Worm (Caenorhabditis elegans) whole organism, L2 larva: ENCODE results near the gene F31D4.5.
A peak's percentile ranks its signal among the peaks of the same experiment; 100 is the strongest.

Experiments
- C34F6.9 ChIP-seq: fragments of 150-350 bp; optimal IDR thresholded peaks from 2 replicates; lab custom pipeline; 2014; ENCODE audit warnings: missing biosample characterization, missing genetic modification characterization
- F13H6.1 ChIP-seq: sonication (generic microtip); optimal IDR thresholded peaks from 2 replicates; lab custom pipeline; 2016; ENCODE audit warnings: missing genetic modification characterization, missing compliant biosample characterization
- R02D3.7 ChIP-seq: fragments of 150-350 bp; optimal IDR thresholded peaks from 2 replicates; lab custom pipeline; 2014; ENCODE audit warnings: missing biosample characterization, missing genetic modification characterization
- Y55F3AM.14 ChIP-seq: fragments of 200-800 bp; sonication (Bioruptor generic); optimal IDR thresholded peaks from 2 replicates; lab custom pipeline; 2018; ENCODE audit warnings: mild to moderate bottlenecking, missing genetic modification characterization, missing compliant biosample characterization
- ZK546.5 ChIP-seq: sonication (generic microtip); optimal IDR thresholded peaks from 2 replicates; lab custom pipeline; 2017; ENCODE audit warnings: missing biosample characterization, missing genetic modification characterization
- alr-1 ChIP-seq: fragments of 150-350 bp; optimal IDR thresholded peaks from 2 replicates; lab custom pipeline; 2014; ENCODE audit warnings: missing biosample characterization, missing genetic modification characterization
- aly-2 ChIP-seq: fragments of 150-350 bp; optimal IDR thresholded peaks from 2 replicates; lab custom pipeline; 2014; ENCODE audit warnings: missing biosample characterization, missing genetic modification characterization
- ama-1 ChIP-seq: fragments of 150-350 bp; optimal IDR thresholded peaks from 2 replicates; lab custom pipeline; 2018; ENCODE audit warnings: inconsistent platforms
- blmp-1 ChIP-seq: sonication (generic microtip); optimal IDR thresholded peaks from 2 replicates; lab custom pipeline; 2017; ENCODE audit warnings: missing genetic modification characterization, mild to moderate bottlenecking, missing compliant biosample characterization, antibody characterized with exemption, moderate library complexity; ENCODE audit not compliant: insufficient read depth
- ceh-16 ChIP-seq: fragments of 150-350 bp; optimal IDR thresholded peaks from 2 replicates; lab custom pipeline; 2014; ENCODE audit warnings: missing biosample characterization, missing genetic modification characterization
- ceh-82 ChIP-seq: fragments of 150-350 bp; optimal IDR thresholded peaks from 2 replicates; lab custom pipeline; 2014; ENCODE audit warnings: missing biosample characterization, missing genetic modification characterization
- crh-2 ChIP-seq: sonication (generic microtip); optimal IDR thresholded peaks from 2 replicates; lab custom pipeline; 2017; ENCODE audit warnings: missing biosample characterization, missing genetic modification characterization
- dmd-4 ChIP-seq: sonication (generic microtip); optimal IDR thresholded peaks from 2 replicates; lab custom pipeline; 2017; ENCODE audit warnings: missing biosample characterization, missing genetic modification characterization
- egl-27 ChIP-seq: sonication (generic microtip); optimal IDR thresholded peaks from 3 replicates; lab custom pipeline; 2017; ENCODE audit warnings: missing biosample characterization, missing genetic modification reagents, missing genetic modification characterization
- elt-1 ChIP-seq: fragments of 150-350 bp; optimal IDR thresholded peaks from 2 replicates; lab custom pipeline; 2014; ENCODE audit warnings: missing biosample characterization, missing genetic modification characterization
- elt-3 ChIP-seq: sonication (generic microtip); optimal IDR thresholded peaks from 2 replicates; lab custom pipeline; 2017; ENCODE audit warnings: missing biosample characterization, missing genetic modification characterization
- fos-1 ChIP-seq: fragments of 150-350 bp; optimal IDR thresholded peaks from 2 replicates; lab custom pipeline; 2014; ENCODE audit warnings: missing biosample characterization, missing genetic modification characterization
- gmeb-1 ChIP-seq: fragments of 150-350 bp; optimal IDR thresholded peaks from 2 replicates; lab custom pipeline; 2014; ENCODE audit warnings: missing biosample characterization, missing genetic modification characterization
- lin-11 ChIP-seq: fragments of 150-350 bp; sonication (generic microtip); optimal IDR thresholded peaks from 2 replicates; lab custom pipeline; 2014; ENCODE audit warnings: missing biosample characterization, missing genetic modification characterization, inconsistent platforms, mixed read lengths
- lin-13 ChIP-seq: fragments of 150-350 bp; optimal IDR thresholded peaks from 2 replicates; lab custom pipeline; 2014; ENCODE audit warnings: missing biosample characterization, missing genetic modification reagents, missing genetic modification characterization
- lin-39 ChIP-seq: fragments of 150-350 bp; optimal IDR thresholded peaks from 2 replicates; lab custom pipeline; 2014; ENCODE audit warnings: missing biosample characterization, missing genetic modification reagents, missing genetic modification characterization
- lsy-2 ChIP-seq, 2 experiments: fragments of 150-350 bp in 1 of 2; sonication (generic microtip) in 1 of 2; optimal IDR thresholded peaks; 2 replicates each; lab custom pipeline; 2014 to 2017; ENCODE audit warnings: missing biosample characterization in 2 of 2, missing genetic modification characterization in 2 of 2
- mab-5 ChIP-seq: fragments of 150-350 bp; optimal IDR thresholded peaks from 2 replicates; lab custom pipeline; 2014; ENCODE audit warnings: missing biosample characterization, missing genetic modification characterization
- mbf-1 ChIP-seq: sonication (generic microtip); optimal IDR thresholded peaks from 2 replicates; lab custom pipeline; 2017; ENCODE audit warnings: missing biosample characterization, missing genetic modification characterization
- mdl-1 ChIP-seq, 2 experiments: fragments of 150-350 bp in 1 of 2; sonication (generic microtip) in 1 of 2; optimal IDR thresholded peaks; 2 replicates each; lab custom pipeline; 2017; ENCODE audit warnings: missing biosample characterization in 2 of 2, missing genetic modification characterization in 2 of 2
- nhr-10 ChIP-seq: sonication (generic microtip); optimal IDR thresholded peaks from 2 replicates; lab custom pipeline; 2017; ENCODE audit warnings: missing biosample characterization, missing genetic modification characterization
- nhr-11 ChIP-seq: fragments of 150-350 bp; optimal IDR thresholded peaks from 2 replicates; lab custom pipeline; 2014; ENCODE audit warnings: missing biosample characterization, missing genetic modification characterization
- nhr-12 ChIP-seq: fragments of 150-350 bp; optimal IDR thresholded peaks from 2 replicates; lab custom pipeline; 2014; ENCODE audit warnings: missing biosample characterization, missing genetic modification characterization
- nhr-129 ChIP-seq: fragments of 150-350 bp; optimal IDR thresholded peaks from 2 replicates; lab custom pipeline; 2014; ENCODE audit warnings: missing biosample characterization, missing genetic modification characterization
- nhr-21 ChIP-seq: fragments of 150-350 bp; optimal IDR thresholded peaks from 2 replicates; lab custom pipeline; 2014; ENCODE audit warnings: missing biosample characterization, missing genetic modification characterization
- nhr-23 ChIP-seq: fragments of 150-350 bp; optimal IDR thresholded peaks from 2 replicates; lab custom pipeline; 2014; ENCODE audit warnings: missing biosample characterization, missing genetic modification reagents, missing genetic modification characterization
- nhr-237 ChIP-seq: fragments of 150-350 bp; optimal IDR thresholded peaks from 2 replicates; lab custom pipeline; 2014; ENCODE audit warnings: missing biosample characterization, missing genetic modification characterization
- nhr-25 ChIP-seq: fragments of 150-350 bp; sonication (generic microtip); optimal IDR thresholded peaks from 3 replicates; lab custom pipeline; 2014; ENCODE audit warnings: missing biosample characterization, missing genetic modification characterization
- nhr-6 ChIP-seq: fragments of 150-350 bp; optimal IDR thresholded peaks from 2 replicates; lab custom pipeline; 2014; ENCODE audit warnings: missing biosample characterization, missing genetic modification characterization
- nhr-77 ChIP-seq: fragments of 150-350 bp; optimal IDR thresholded peaks from 2 replicates; lab custom pipeline; 2014; ENCODE audit warnings: missing biosample characterization, missing genetic modification characterization
- peb-1 ChIP-seq: fragments of 150-350 bp; optimal IDR thresholded peaks from 2 replicates; lab custom pipeline; 2014; ENCODE audit warnings: missing biosample characterization, missing genetic modification characterization
- sem-4 ChIP-seq: fragments of 150-350 bp; optimal IDR thresholded peaks from 2 replicates; lab custom pipeline; 2014; ENCODE audit warnings: missing biosample characterization, missing genetic modification reagents, missing genetic modification characterization
- skn-1 ChIP-seq: sonication (generic microtip); optimal IDR thresholded peaks from 2 replicates; lab custom pipeline; 2017; ENCODE audit warnings: missing biosample characterization, missing genetic modification characterization
- sma-3 ChIP-seq: sonication (generic microtip); optimal IDR thresholded peaks from 2 replicates; lab custom pipeline; 2016; ENCODE audit warnings: missing genetic modification reagents, missing genetic modification characterization, missing compliant biosample characterization
- sma-9 ChIP-seq, 2 experiments: fragments of 150-350 bp in 1 of 2; sonication (generic microtip) in 1 of 2; optimal IDR thresholded peaks; 2 replicates each; lab custom pipeline; 2014 to 2016; ENCODE audit warnings: missing genetic modification characterization in 2 of 2, mild to moderate bottlenecking in 1 of 2, missing biosample characterization in 1 of 2, missing compliant biosample characterization in 1 of 2, missing genetic modification reagents in 1 of 2, moderate library complexity in 1 of 2
- snpc-4 ChIP-seq: fragments of 150-350 bp; optimal IDR thresholded peaks from 2 replicates; lab custom pipeline; 2014; ENCODE audit warnings: missing biosample characterization, missing genetic modification characterization
- unc-39 ChIP-seq: fragments of 150-350 bp; optimal IDR thresholded peaks from 2 replicates; lab custom pipeline; 2014; ENCODE audit warnings: missing biosample characterization, missing genetic modification characterization
- unc-55 ChIP-seq: fragments of 150-350 bp; sonication (generic microtip); optimal IDR thresholded peaks from 3 replicates; lab custom pipeline; 2014; ENCODE audit warnings: missing biosample characterization, missing genetic modification reagents, missing genetic modification characterization
- unc-62 ChIP-seq: fragments of 150-350 bp; optimal IDR thresholded peaks from 2 replicates; lab custom pipeline; 2014; ENCODE audit warnings: missing biosample characterization, missing genetic modification reagents, missing genetic modification characterization
- zag-1 ChIP-seq: fragments of 150-350 bp; optimal IDR thresholded peaks from 2 replicates; lab custom pipeline; 2014; ENCODE audit warnings: missing biosample characterization, missing genetic modification characterization
- ztf-1 ChIP-seq: fragments of 200-800 bp; sonication (Bioruptor generic); conservative IDR thresholded peaks from 2 replicates; pipeline ENCODE4 v1.3.6; 2022; ENCODE audit warnings: missing genetic modification characterization, missing compliant biosample characterization
- ztf-11 ChIP-seq: sonication (generic microtip); optimal IDR thresholded peaks from 2 replicates; lab custom pipeline; 2017; ENCODE audit warnings: missing biosample characterization, missing genetic modification characterization
- ztf-4 ChIP-seq: fragments of 150-350 bp; optimal IDR thresholded peaks from 2 replicates; lab custom pipeline; 2014; ENCODE audit warnings: missing biosample characterization, missing genetic modification characterization

F31D4.5 gene

ce11 chrV:20850580-20850979 lies 3.3 kb upstream of the F31D4.5 start, which contains the start of gene clec-264:
Gene clec-264 (minus strand): TSS chrV:20850701.
- TF ChIP-seq nhr-129 (tag; lab: Kevin White, UChicago), result no peak

DNA sequence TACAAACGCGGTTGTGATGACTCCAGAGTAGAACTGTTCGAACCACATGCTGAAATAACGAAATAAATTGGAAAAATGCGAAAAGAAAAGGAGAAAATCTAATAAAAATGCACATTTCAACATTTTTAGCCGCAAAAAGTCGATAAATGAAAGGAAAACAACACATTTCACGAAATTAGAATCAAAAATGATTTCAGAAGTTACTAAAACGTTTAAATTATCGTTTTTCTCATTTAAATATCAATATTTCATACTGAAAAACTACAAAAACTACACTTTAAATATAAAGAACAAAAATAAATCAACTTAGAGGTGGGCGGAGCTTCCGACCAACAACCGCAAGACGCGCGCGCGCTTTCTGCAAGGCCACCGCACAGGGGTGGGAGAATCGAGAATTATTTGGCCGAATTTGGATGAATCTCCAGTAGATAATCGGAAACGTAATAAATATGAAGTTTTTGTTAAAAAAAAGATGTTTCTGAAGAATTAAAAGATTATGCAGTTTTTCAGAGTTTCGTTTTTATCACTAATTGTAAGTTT lies 2.0 kb upstream of the F31D4.5 start, which contains the start of gene ndua-1:
TSS of gene ndua-1 (minus strand) at position 51 of the 540 bp plus-strand sequence.
- no peak for TF ChIP-seq ztf-1 (GFP tag; lab: Robert Waterston, UW)
- TF ChIP-seq ceh-16 (tag; lab: Kevin White, UChicago), result no peak
- TF ChIP-seq nhr-129 (tag; lab: Kevin White, UChicago), result peak; percentile 21
- TF ChIP-seq nhr-12 (tag; lab: Kevin White, UChicago), result no peak
- TF ChIP-seq zag-1 (tag; lab: Kevin White, UChicago), result no peak
- peak; percentile 62 for TF ChIP-seq unc-55 (GFP tag; lab: Kevin White, UChicago)
- TF ChIP-seq mab-5 (tag; lab: Kevin White, UChicago), result no peak
- peak in 1 of 2 experiments; percentile 64 for TF ChIP-seq lsy-2 (tag; optimal IDR thresholded peaks at IDR 0.05; lab: Kevin White, UChicago)
- TF ChIP-seq elt-3, result no peak
- peak; percentile 38 for TF ChIP-seq sem-4 (tag; lab: Kevin White, UChicago)
- TF ChIP-seq lin-39 (tag; lab: Kevin White, UChicago), result no peak
- TF ChIP-seq elt-1 (tag; lab: Kevin White, UChicago), result no peak
- TF ChIP-seq ztf-11 (tag; lab: Kevin White, UChicago), result no peak
- peak; percentile 30 for TF ChIP-seq C34F6.9 (tag; lab: Kevin White, UChicago)
- TF ChIP-seq nhr-23 (tag; lab: Kevin White, UChicago), result no peak
- no peak for TF ChIP-seq ama-1 (lab: Kevin White, UChicago)
- no peak for TF ChIP-seq snpc-4
- TF ChIP-seq crh-2, result no peak
- no peak for TF ChIP-seq blmp-1 (tag; lab: Kevin White, UChicago)
- no peak for TF ChIP-seq alr-1 (tag; lab: Kevin White, UChicago)
- no peak for TF ChIP-seq mbf-1 (tag; lab: Kevin White, UChicago)
- no peak for TF ChIP-seq aly-2
- TF ChIP-seq sma-9 (GFP tag; optimal IDR thresholded peaks at IDR 0.05; lab: Kevin White, UChicago), result peak; percentile 26
- TF ChIP-seq sma-9 (tag; optimal IDR thresholded peaks at IDR 0.05; lab: Kevin White, UChicago), result no peak
- TF ChIP-seq egl-27 (tag; lab: Kevin White, UChicago), result no peak
- TF ChIP-seq unc-39 (tag; lab: Kevin White, UChicago), result no peak
- TF ChIP-seq nhr-237, result no peak
- no peak for TF ChIP-seq ceh-82 (tag; lab: Kevin White, UChicago)
- TF ChIP-seq mdl-1 (tag; optimal IDR thresholded peaks at IDR 0.05; lab: Kevin White, UChicago), result no peak
- no peak for TF ChIP-seq unc-62 (GFP tag; lab: Kevin White, UChicago)
- TF ChIP-seq nhr-10 (tag; lab: Kevin White, UChicago), result no peak
- no peak for TF ChIP-seq skn-1 (tag; lab: Kevin White, UChicago)
- TF ChIP-seq fos-1 (tag; lab: Kevin White, UChicago), result no peak
- TF ChIP-seq F13H6.1 (tag; lab: Kevin White, UChicago), result peak; percentile 39
- TF ChIP-seq nhr-11 (tag; lab: Kevin White, UChicago), result no peak
- TF ChIP-seq R02D3.7 (tag; lab: Kevin White, UChicago), result no peak
- TF ChIP-seq sma-3 (GFP tag; lab: Kevin White, UChicago), result peak; percentile 47
- no peak for TF ChIP-seq ZK546.5 (tag; lab: Kevin White, UChicago)
- peak; percentile 49 for TF ChIP-seq lin-13 (GFP tag; lab: Kevin White, UChicago)
- no peak for TF ChIP-seq nhr-25
- no peak for TF ChIP-seq Y55F3AM.14
- peak; percentile 48 for TF ChIP-seq gmeb-1 (tag; lab: Kevin White, UChicago)
- TF ChIP-seq peb-1, result no peak
- TF ChIP-seq lin-11 (tag; lab: Kevin White, UChicago), result peak; percentile 35
- no peak for TF ChIP-seq dmd-4 (tag; lab: Kevin White, UChicago)
- TF ChIP-seq ztf-4 (tag; lab: Kevin White, UChicago), result no peak
- no peak for TF ChIP-seq nhr-6
- no peak for TF ChIP-seq nhr-77 (tag; lab: Kevin White, UChicago)
- TF ChIP-seq nhr-21 (tag; lab: Kevin White, UChicago), result no peak
